Worm (Caenorhabditis elegans): ENCODE measurements around the gene cest-1.1.

cest-1.1 gene

ce11 chrV:14126341-14126924, 40.1 kb downstream of the cest-1.1 start:
- TF ChIP-seq lin-38 (GFP tag; IDR thresholded peaks at IDR 0.05) (no peak), Y105C5A.15 (GFP tag; IDR thresholded peaks at IDR 0.05) (no peak), nhr-42 (GFP tag; IDR thresholded peaks at IDR 0.05) (no peak), hmg-1.1 (GFP tag; IDR thresholded peaks at IDR 0.05) (0 out of 2 replicates have a peak, but pooled peaks have one; percentile 17), mes-2 (tag; optimal IDR thresholded peaks at IDR 0.05; ENCODE audit: poor library complexity, severe bottlenecking) (peak; percentile 23), snpc-4 (tag; optimal IDR thresholded peaks at IDR 0.05) (no peak), gei-8 (GFP tag; optimal IDR thresholded peaks at IDR 0.05) (no peak), nhr-76 (tag; optimal IDR thresholded peaks at IDR 0.05) (no peak), ceh-20 (GFP tag; IDR thresholded peaks at IDR 0.05) (no peak), Y5F2A.4 (GFP tag; optimal IDR thresholded peaks at IDR 0.05) (no peak), set-16 (GFP tag; IDR thresholded peaks at IDR 0.05) (peak; percentile 16; the same call in 1 of the 2 replicates), unc-62 (GFP tag; optimal IDR thresholded peaks at IDR 0.05 in 1 of 2) (peak in 1 of 2 experiments; percentile 11), unc-62 (tag; optimal IDR thresholded peaks at IDR 0.05) (no peak), aha-1 (tag) (peak; percentile 57), ctbp-1 (GFP tag; IDR thresholded peaks at IDR 0.05) (0 out of 2 replicates have a peak, but pooled peaks have one; percentile 47), nhr-102 (tag; optimal IDR thresholded peaks at IDR 0.05) (no peak)

- TF ChIP-seq set-16 (GFP tag; IDR thresholded peaks at IDR 0.05) (peak; percentile 7; the same call in 1 of the 2 replicates), Y105C5A.15 (GFP tag; IDR thresholded peaks at IDR 0.05) (0 out of 2 replicates have a peak, but pooled peaks have one; percentile 45), zfp-3 (GFP tag; conservative IDR thresholded peaks at IDR 0.05) (0 out of 2 replicates have a peak, but pooled peaks have one; percentile 49), madf-9 (GFP tag; conservative IDR thresholded peaks at IDR 0.05) (0 out of 2 replicates have a peak, but pooled peaks have one; percentile 13), mdt-29 (GFP tag; IDR thresholded peaks at IDR 0.05) (0 out of 2 replicates have a peak, but pooled peaks have one; percentile 35), dmd-6 (GFP tag; IDR thresholded peaks at IDR 0.05) (peak; percentile 31), lin-38 (GFP tag; IDR thresholded peaks at IDR 0.05) (peak; percentile 25; the same call in 1 of the 2 replicates), nhr-41 (GFP tag; IDR thresholded peaks at IDR 0.05) (peak; percentile 16; the same call in 1 of the 2 replicates), snpc-1.2 (GFP tag; IDR thresholded peaks at IDR 0.05) (0 out of 2 replicates have a peak, but pooled peaks have one; percentile 12)
Observed at ce11 chrV:14124187-14124586, 42.3 kb downstream of the cest-1.1 start.

ce11 chrV:14123176-14123575, 43.4 kb downstream of the cest-1.1 start:
- TF ChIP-seq aha-1 (tag) = peak; percentile 92
- no peak for TF ChIP-seq dve-1 (tag; optimal IDR thresholded peaks at IDR 0.05; ENCODE audit: insufficient read depth)
- no peak for TF ChIP-seq tra-1 (GFP tag; IDR thresholded peaks at IDR 0.05)

ce11 chrV:14120674-14121073, 45.9 kb downstream of the cest-1.1 start:
- TF ChIP-seq unc-62 (GFP tag; optimal IDR thresholded peaks at IDR 0.05 in 1 of 2) (peak in 1 of 2 experiments; percentile 75), unc-62 (tag; optimal IDR thresholded peaks at IDR 0.05) (no peak), daf-16 (GFP tag; optimal IDR thresholded peaks at IDR 0.05) (no peak), daf-16 (tag; optimal IDR thresholded peaks at IDR 0.05) (no peak), set-16 (GFP tag; IDR thresholded peaks at IDR 0.05) (peak; percentile 71)
